Fruit fly (Drosophila melanogaster) whole organism, embryonic: ENCODE measurements around the gene brv3.
A peak's percentile ranks its signal among the peaks of the same experiment; 100 is the strongest.

ENCODE experiments used
- Atf-2 ChIP-seq: fragments of 200-800 bp; sonication (Bioruptor generic); optimal IDR thresholded peaks from 2 replicates; lab custom pipeline; 2016; ENCODE audit warnings: missing biosample characterization, missing genetic modification characterization
- BEAF-32 ChIP-seq: fragments of 200-800 bp; sonication (Bioruptor generic); optimal IDR thresholded peaks from 3 replicates; lab custom pipeline; 2017; ENCODE audit warnings: missing biosample characterization, missing genetic modification characterization, mild to moderate bottlenecking, moderate library complexity, missing genetic modification reagents
- CG10431 ChIP-seq: fragments of 200-800 bp; sonication (Bioruptor generic); optimal IDR thresholded peaks from 3 replicates; lab custom pipeline; 2018; ENCODE audit warnings: missing biosample characterization, mild to moderate bottlenecking, missing genetic modification characterization
- CG10959 ChIP-seq: fragments of 200-800 bp; sonication (Bioruptor generic); IDR thresholded peaks from 2 replicates; pipeline ENCODE4 v1.3.6; 2022; ENCODE audit warnings: missing biosample characterization, missing genetic modification characterization
- CG11504 ChIP-seq: fragments of 200-800 bp; sonication (Bioruptor generic); optimal IDR thresholded peaks from 3 replicates; lab custom pipeline; 2019; ENCODE audit warnings: missing biosample characterization, mild to moderate bottlenecking, missing genetic modification characterization, moderate library complexity
- CG12071 ChIP-seq: fragments of 200-800 bp; sonication (Bioruptor generic); optimal IDR thresholded peaks from 3 replicates; lab custom pipeline; 2018; ENCODE audit warnings: missing biosample characterization, mild to moderate bottlenecking, missing genetic modification characterization
- CG12391 ChIP-seq: fragments of 200-800 bp; sonication (Bioruptor generic); optimal IDR thresholded peaks from 3 replicates; lab custom pipeline; 2018; ENCODE audit warnings: missing biosample characterization, mild to moderate bottlenecking, missing genetic modification characterization, moderate library complexity
- CG12744 ChIP-seq: fragments of 200-800 bp; sonication (Bioruptor generic); optimal IDR thresholded peaks from 2 replicates; lab custom pipeline; 2016; ENCODE audit warnings: missing biosample characterization, missing genetic modification characterization
- CG13123 ChIP-seq: fragments of 200-800 bp; sonication (Bioruptor generic); optimal IDR thresholded peaks from 2 replicates; lab custom pipeline; 2016; ENCODE audit warnings: missing biosample characterization, missing genetic modification characterization
- CG13775 ChIP-seq: fragments of 200-800 bp; sonication (Bioruptor generic); optimal IDR thresholded peaks from 3 replicates; lab custom pipeline; 2017; ENCODE audit warnings: missing biosample characterization, mild to moderate bottlenecking, missing genetic modification characterization
- CG13894 ChIP-seq: fragments of 200-800 bp; sonication (Bioruptor generic); optimal IDR thresholded peaks from 3 replicates; lab custom pipeline; 2018; ENCODE audit warnings: missing biosample characterization, mild to moderate bottlenecking, missing genetic modification characterization, moderate library complexity
- CG17328 ChIP-seq: fragments of 200-800 bp; sonication (Bioruptor generic); IDR thresholded peaks from 2 replicates; pipeline ENCODE4 v1.3.6; 2022; ENCODE audit warnings: missing biosample characterization, missing genetic modification characterization
- CG17829 ChIP-seq: fragments of 200-800 bp; optimal IDR thresholded peaks from 2 replicates; lab custom pipeline; 2019; ENCODE audit warnings: missing biosample characterization, mild to moderate bottlenecking, missing genetic modification characterization, moderate library complexity
- CG18619 ChIP-seq: fragments of 200-800 bp; sonication (Bioruptor generic); optimal IDR thresholded peaks from 3 replicates; lab custom pipeline; 2017; ENCODE audit warnings: missing biosample characterization, mild to moderate bottlenecking, missing genetic modification characterization
- CG4730 ChIP-seq: fragments of 200-800 bp; sonication (Bioruptor generic); IDR thresholded peaks from 2 replicates; pipeline ENCODE4 v1.3.6; 2022; ENCODE audit warnings: missing biosample characterization, missing genetic modification characterization
- CG7372 ChIP-seq: fragments of 200-800 bp; sonication (Bioruptor generic); IDR thresholded peaks from 2 replicates; pipeline ENCODE4 v1.3.6; 2022; ENCODE audit warnings: missing biosample characterization, missing genetic modification characterization
- CG7987 ChIP-seq: fragments of 200-800 bp; sonication (Bioruptor generic); optimal IDR thresholded peaks from 2 replicates; lab custom pipeline; 2018; ENCODE audit warnings: missing biosample characterization, mild to moderate bottlenecking, missing genetic modification characterization, moderate library complexity
- CG8478 ChIP-seq: fragments of >200 bp; optimal IDR thresholded peaks from 2 replicates; lab custom pipeline; 2018
- CG9932 ChIP-seq: fragments of 200-800 bp; sonication (Bioruptor generic); IDR thresholded peaks from 2 replicates; pipeline ENCODE4 v1.3.6; 2022; ENCODE audit warnings: missing biosample characterization, missing genetic modification characterization
- Camta ChIP-seq: fragments of 200-800 bp; sonication (Bioruptor generic); optimal IDR thresholded peaks from 2 replicates; lab custom pipeline; 2016; ENCODE audit warnings: missing biosample characterization, missing genetic modification characterization
- CoRest ChIP-seq: fragments of 200-800 bp; sonication (Bioruptor generic); optimal IDR thresholded peaks from 3 replicates; lab custom pipeline; 2018; ENCODE audit warnings: missing biosample characterization, mild to moderate bottlenecking, missing genetic modification characterization, moderate library complexity
- D19A ChIP-seq: fragments of 200-800 bp; optimal IDR thresholded peaks from 3 replicates; lab custom pipeline; 2019; ENCODE audit warnings: missing biosample characterization, mild to moderate bottlenecking, missing genetic modification characterization, moderate library complexity
- Dfd ChIP-seq, 2 experiments: fragments of >200 bp; optimal IDR thresholded peaks; 2 replicates each; lab custom pipeline; 2017; ENCODE audit warnings: missing biosample characterization in 2 of 2, missing genetic modification characterization in 2 of 2
- Hmx ChIP-seq: fragments of 200-800 bp; sonication (Bioruptor generic); optimal IDR thresholded peaks from 2 replicates; lab custom pipeline; 2016; ENCODE audit warnings: missing biosample characterization, missing genetic modification characterization
- Hr39 ChIP-seq: fragments of >200 bp; optimal IDR thresholded peaks from 2 replicates; lab custom pipeline; 2017
- Mad ChIP-seq: fragments of 200-800 bp; sonication (Bioruptor generic); optimal IDR thresholded peaks from 2 replicates; lab custom pipeline; 2016; ENCODE audit warnings: missing biosample characterization, missing genetic modification characterization
- Mrtf ChIP-seq: fragments of 200-800 bp; sonication (Bioruptor generic); IDR thresholded peaks from 3 replicates; pipeline ENCODE4 v1.3.6; 2022; ENCODE audit warnings: missing biosample characterization, missing genetic modification characterization
- Myb ChIP-seq: fragments of 200-800 bp; sonication (Bioruptor generic); optimal IDR thresholded peaks from 2 replicates; lab custom pipeline; 2016; ENCODE audit warnings: missing biosample characterization, missing genetic modification characterization
- Opbp ChIP-seq: fragments of 200-800 bp; sonication (Bioruptor generic); IDR thresholded peaks from 3 replicates; pipeline ENCODE4 v1.3.6; 2022; ENCODE audit warnings: missing biosample characterization, missing genetic modification characterization; ENCODE audit not compliant: partially characterized antibody
- Rx ChIP-seq: fragments of 200-800 bp; sonication (Bioruptor generic); IDR thresholded peaks from 2 replicates; pipeline ENCODE4 v1.3.6; 2022; ENCODE audit warnings: missing biosample characterization, missing genetic modification characterization
- Sin3A ChIP-seq: fragments of >200 bp; optimal IDR thresholded peaks from 2 replicates; lab custom pipeline; 2018
- Sox102F ChIP-seq: fragments of 200-800 bp; sonication (Bioruptor generic); optimal IDR thresholded peaks from 2 replicates; lab custom pipeline; 2018; ENCODE audit warnings: missing biosample characterization, mild to moderate bottlenecking, missing genetic modification characterization, moderate library complexity
- Stat92E ChIP-seq, 3 experiments: fragments of >200 bp in 2 of 3; fragments of 200-800 bp in 1 of 3; sonication (Bioruptor generic) in 1 of 3; optimal IDR thresholded peaks; 2 replicates each; lab custom pipeline; 2017 to 2019; ENCODE audit warnings: missing biosample characterization in 3 of 3, missing genetic modification characterization in 3 of 3, mild to moderate bottlenecking in 1 of 3, moderate library complexity in 1 of 3
- TFAM ChIP-seq: fragments of 200-800 bp; sonication (Bioruptor generic); optimal IDR thresholded peaks from 2 replicates; lab custom pipeline; 2017; ENCODE audit warnings: missing biosample characterization, missing genetic modification characterization, inconsistent platforms
- Trl ChIP-seq, 3 experiments: fragments of >200 bp in 2 of 3; fragments of 200-800 bp in 1 of 3; sonication (Bioruptor generic) in 1 of 3; optimal IDR thresholded peaks; 2 replicates in 1 of 3; 3 replicates in 2 of 3; lab custom pipeline; 2016 to 2017; ENCODE audit warnings: missing biosample characterization in 1 of 3, missing genetic modification characterization in 1 of 3
- Vsx1 ChIP-seq: fragments of 200-800 bp; sonication (Bioruptor generic); optimal IDR thresholded peaks from 2 replicates; lab custom pipeline; 2017; ENCODE audit warnings: missing biosample characterization, mild to moderate bottlenecking, missing genetic modification characterization, missing genetic modification reagents
- abd-A ChIP-seq: fragments of 200-800 bp; sonication (Bioruptor generic); optimal IDR thresholded peaks from 3 replicates; lab custom pipeline; 2019; ENCODE audit warnings: missing biosample characterization, mild to moderate bottlenecking, missing genetic modification characterization, moderate library complexity
- ci ChIP-seq: fragments of 200-800 bp; sonication (Bioruptor generic); IDR thresholded peaks from 3 replicates; pipeline ENCODE4 v1.3.6; 2022; ENCODE audit warnings: missing biosample characterization, missing genetic modification characterization
- crp ChIP-seq, 2 experiments: fragments of 200-800 bp; sonication (Bioruptor generic); optimal IDR thresholded peaks; 2 replicates in 1 of 2; 3 replicates in 1 of 2; lab custom pipeline; 2017; ENCODE audit warnings: missing biosample characterization in 2 of 2, missing genetic modification characterization in 2 of 2, mild to moderate bottlenecking in 1 of 2, moderate library complexity in 1 of 2
- danr ChIP-seq: fragments of 200-800 bp; sonication (Bioruptor generic); IDR thresholded peaks from 2 replicates; pipeline ENCODE4 v1.3.6; 2022; ENCODE audit warnings: missing biosample characterization, missing genetic modification characterization
- dimm ChIP-seq: fragments of 200-800 bp; sonication (Bioruptor generic); IDR thresholded peaks from 2 replicates; pipeline ENCODE4 v1.3.6; 2022; ENCODE audit warnings: missing biosample characterization, missing genetic modification characterization
- dm ChIP-seq: fragments of 200-800 bp; sonication (Bioruptor generic); optimal IDR thresholded peaks from 3 replicates; lab custom pipeline; 2016; ENCODE audit warnings: missing biosample characterization, missing genetic modification characterization
- gfzf ChIP-seq: fragments of 200-800 bp; sonication (Bioruptor generic); optimal IDR thresholded peaks from 2 replicates; lab custom pipeline; 2016; ENCODE audit warnings: missing biosample characterization, mild to moderate bottlenecking, missing genetic modification characterization, moderate library complexity
- mld ChIP-seq: fragments of 200-800 bp; sonication (Bioruptor generic); IDR thresholded peaks from 3 replicates; pipeline ENCODE4 v1.3.6; 2022; ENCODE audit warnings: missing biosample characterization, missing genetic modification characterization; ENCODE audit not compliant: partially characterized antibody
- oc ChIP-seq: fragments of 200-800 bp; sonication (Bioruptor generic); optimal IDR thresholded peaks from 2 replicates; lab custom pipeline; 2018; ENCODE audit warnings: missing biosample characterization, mild to moderate bottlenecking, missing genetic modification characterization, moderate library complexity
- odd ChIP-seq: fragments of 200-800 bp; sonication (Bioruptor generic); optimal IDR thresholded peaks from 2 replicates; lab custom pipeline; 2017; ENCODE audit warnings: missing biosample characterization, mild to moderate bottlenecking, missing genetic modification characterization
- pan ChIP-seq, 4 experiments: fragments of >200 bp in 3 of 4; fragments of 200-800 bp in 1 of 4; sonication (Bioruptor generic) in 1 of 4; optimal IDR thresholded peaks in 3 of 4; IDR thresholded peaks in 1 of 4; 2 replicates each; pipeline versions ENCODE4 v1.3.6 to Lab custom; 2017 to 2022; ENCODE audit warnings: missing biosample characterization in 2 of 4, missing genetic modification characterization in 2 of 4, mixed read lengths in 1 of 4
- pros ChIP-seq: fragments of 200-800 bp; sonication (Bioruptor generic); optimal IDR thresholded peaks from 3 replicates; lab custom pipeline; 2019; ENCODE audit warnings: missing biosample characterization, mild to moderate bottlenecking, missing genetic modification characterization, moderate library complexity
- slp2 ChIP-seq: fragments of 200-800 bp; sonication (Bioruptor generic); optimal IDR thresholded peaks from 2 replicates; lab custom pipeline; 2016; ENCODE audit warnings: missing biosample characterization, missing genetic modification characterization
- tgo ChIP-seq: fragments of 200-800 bp; sonication (Bioruptor generic); IDR thresholded peaks from 3 replicates; pipeline ENCODE4 v1.3.6; 2022; ENCODE audit warnings: missing biosample characterization, missing genetic modification characterization
- trem ChIP-seq: fragments of 200-800 bp; optimal IDR thresholded peaks from 3 replicates; lab custom pipeline; 2019; ENCODE audit warnings: missing biosample characterization, mild to moderate bottlenecking, missing genetic modification characterization, moderate library complexity

brv3 gene

dm6 chrX:2593753-2594096, 30.6 kb downstream of the brv3 start (continued):
- no peak for TF ChIP-seq Opbp (GFP tag; lab: Robert Waterston, UW)
- peak; percentile 79 for TF ChIP-seq dimm
- no peak for TF ChIP-seq TFAM
- peak; percentile 10 for TF ChIP-seq gfzf
- peak; percentile 78 for TF ChIP-seq Myb
- peak; percentile 87 for TF ChIP-seq CoRest (tag; lab: Kevin White, UChicago)
- TF ChIP-seq BEAF-32 (GFP tag; lab: Kevin White, UChicago), result no peak
- TF ChIP-seq slp2 (GFP tag; lab: Kevin White, UChicago), result peak; percentile 85
- peak; percentile 93 for TF ChIP-seq Rx (GFP tag; lab: Robert Waterston, UW)
- TF ChIP-seq D19A (tag; lab: Kevin White, UChicago), result peak; percentile 78
- peak; percentile 94 for TF ChIP-seq CG9932 (GFP tag; lab: Robert Waterston, UW)
- TF ChIP-seq CG12391 (tag; lab: Kevin White, UChicago), result peak; percentile 83
- no peak for TF ChIP-seq pros (GFP tag; lab: Kevin White, UChicago)
- peak; percentile 86 for TF ChIP-seq Camta
- no peak for TF ChIP-seq oc (tag; lab: Kevin White, UChicago)
- no peak for TF ChIP-seq CG8478 (lab: Kevin White, UChicago)
- TF ChIP-seq CG12744 (GFP tag; lab: Kevin White, UChicago), result peak; percentile 77
- no peak for TF ChIP-seq Dfd (GFP tag; optimal IDR thresholded peaks at IDR 0.05; lab: Kevin White, UChicago)
- TF ChIP-seq Trl (optimal IDR thresholded peaks at IDR 0.05; lab: Kevin White, UChicago), result no peak
- peak; percentile 91 for TF ChIP-seq Trl (GFP tag; optimal IDR thresholded peaks at IDR 0.05; lab: Kevin White, UChicago)
- peak in 1 of 2 experiments; percentile 39 for TF ChIP-seq crp (GFP tag; optimal IDR thresholded peaks at IDR 0.05; lab: Kevin White, UChicago)
- peak; percentile 91 for TF ChIP-seq CG7372 (GFP tag; lab: Robert Waterston, UW)
- peak; percentile 96 for TF ChIP-seq CG12071 (GFP tag; lab: Kevin White, UChicago)
- TF ChIP-seq Mrtf (GFP tag; lab: Robert Waterston, UW), result peak; percentile 93
- peak; percentile 67 for TF ChIP-seq odd (GFP tag; lab: Kevin White, UChicago)
- peak; percentile 82 for TF ChIP-seq Atf-2 (GFP tag; lab: Kevin White, UChicago)
- peak; percentile 82 for TF ChIP-seq CG17829 (tag; lab: Kevin White, UChicago)
- TF ChIP-seq Vsx1 (GFP tag; lab: Kevin White, UChicago), result peak; percentile 65
- peak; percentile 77 for TF ChIP-seq Mad (GFP tag; lab: Kevin White, UChicago)
- peak; percentile 86 for TF ChIP-seq CG10959 (GFP tag; lab: Robert Waterston, UW)
- TF ChIP-seq Sin3A (lab: Kevin White, UChicago), result no peak
- no peak for TF ChIP-seq Stat92E (GFP tag; optimal IDR thresholded peaks at IDR 0.05; lab: Kevin White, UChicago)
- peak; percentile 81 for TF ChIP-seq CG13775
- TF ChIP-seq CG11504, result peak; percentile 91
- no peak for TF ChIP-seq abd-A (tag; lab: Kevin White, UChicago)
- TF ChIP-seq CG7987, result peak; percentile 55
- TF ChIP-seq trem, result peak; percentile 14
- TF ChIP-seq ci (GFP tag; lab: Robert Waterston, UW), result peak; percentile 96
- peak; percentile 78 for TF ChIP-seq Hmx (GFP tag; lab: Kevin White, UChicago)
- peak; percentile 83 for TF ChIP-seq CG13894
- TF ChIP-seq Sox102F, result peak; percentile 87
- TF ChIP-seq CG10431, result no peak
- TF ChIP-seq Hr39 (lab: Kevin White, UChicago), result no peak
- peak; percentile 86 for TF ChIP-seq danr (GFP tag; lab: Robert Waterston, UW)
- TF ChIP-seq dm (GFP tag; lab: Kevin White, UChicago), result peak; percentile 70
- peak; percentile 87 for TF ChIP-seq CG18619
- peak; percentile 93 for TF ChIP-seq CG4730
- peak; percentile 90 for TF ChIP-seq CG17328 (GFP tag; lab: Robert Waterston, UW)
- TF ChIP-seq CG13123 (GFP tag; lab: Kevin White, UChicago), result peak; percentile 80
- TF ChIP-seq pan (optimal IDR thresholded peaks at IDR 0.05; lab: Kevin White, UChicago), result no peak
- peak in 1 of 2 experiments; percentile 96 for TF ChIP-seq pan (GFP tag; optimal IDR thresholded peaks at IDR 0.05 in 1 of 2, IDR thresholded peaks at IDR 0.05 in 1 of 2)
- TF ChIP-seq mld (GFP tag; lab: Robert Waterston, UW), result no peak
- peak; percentile 94 for TF ChIP-seq tgo
